Worm (Caenorhabditis elegans) whole organism, L2 larva: ENCODE data around the gene pho-12.

Experiments used
- aly-2 ChIP-seq: fragments of 150-350 bp; optimal IDR thresholded peaks from 2 replicates; lab custom pipeline; 2014; ENCODE audit warnings: missing biosample characterization, missing genetic modification characterization
- ama-1 ChIP-seq: fragments of 150-350 bp; optimal IDR thresholded peaks from 2 replicates; lab custom pipeline; 2018; ENCODE audit warnings: inconsistent platforms
- ceh-16 ChIP-seq: fragments of 150-350 bp; optimal IDR thresholded peaks from 2 replicates; lab custom pipeline; 2014; ENCODE audit warnings: missing biosample characterization, missing genetic modification characterization
- crh-2 ChIP-seq: sonication (generic microtip); optimal IDR thresholded peaks from 2 replicates; lab custom pipeline; 2017; ENCODE audit warnings: missing biosample characterization, missing genetic modification characterization
- egl-27 ChIP-seq: sonication (generic microtip); optimal IDR thresholded peaks from 3 replicates; lab custom pipeline; 2017; ENCODE audit warnings: missing biosample characterization, missing genetic modification reagents, missing genetic modification characterization
- elt-3 ChIP-seq: sonication (generic microtip); optimal IDR thresholded peaks from 2 replicates; lab custom pipeline; 2017; ENCODE audit warnings: missing biosample characterization, missing genetic modification characterization
- fos-1 ChIP-seq: fragments of 150-350 bp; optimal IDR thresholded peaks from 2 replicates; lab custom pipeline; 2014; ENCODE audit warnings: missing biosample characterization, missing genetic modification characterization
- lin-39 ChIP-seq: fragments of 150-350 bp; optimal IDR thresholded peaks from 2 replicates; lab custom pipeline; 2014; ENCODE audit warnings: missing biosample characterization, missing genetic modification reagents, missing genetic modification characterization
- mbf-1 ChIP-seq: sonication (generic microtip); optimal IDR thresholded peaks from 2 replicates; lab custom pipeline; 2017; ENCODE audit warnings: missing biosample characterization, missing genetic modification characterization
- mdl-1 ChIP-seq, 2 experiments: fragments of 150-350 bp in 1 of 2; sonication (generic microtip) in 1 of 2; optimal IDR thresholded peaks; 2 replicates each; lab custom pipeline; 2017; ENCODE audit warnings: missing biosample characterization in 2 of 2, missing genetic modification characterization in 2 of 2
- nhr-10 ChIP-seq: sonication (generic microtip); optimal IDR thresholded peaks from 2 replicates; lab custom pipeline; 2017; ENCODE audit warnings: missing biosample characterization, missing genetic modification characterization
- nhr-11 ChIP-seq: fragments of 150-350 bp; optimal IDR thresholded peaks from 2 replicates; lab custom pipeline; 2014; ENCODE audit warnings: missing biosample characterization, missing genetic modification characterization
- snpc-4 ChIP-seq: fragments of 150-350 bp; optimal IDR thresholded peaks from 2 replicates; lab custom pipeline; 2014; ENCODE audit warnings: missing biosample characterization, missing genetic modification characterization
- unc-39 ChIP-seq: fragments of 150-350 bp; optimal IDR thresholded peaks from 2 replicates; lab custom pipeline; 2014; ENCODE audit warnings: missing biosample characterization, missing genetic modification characterization

DNA sequence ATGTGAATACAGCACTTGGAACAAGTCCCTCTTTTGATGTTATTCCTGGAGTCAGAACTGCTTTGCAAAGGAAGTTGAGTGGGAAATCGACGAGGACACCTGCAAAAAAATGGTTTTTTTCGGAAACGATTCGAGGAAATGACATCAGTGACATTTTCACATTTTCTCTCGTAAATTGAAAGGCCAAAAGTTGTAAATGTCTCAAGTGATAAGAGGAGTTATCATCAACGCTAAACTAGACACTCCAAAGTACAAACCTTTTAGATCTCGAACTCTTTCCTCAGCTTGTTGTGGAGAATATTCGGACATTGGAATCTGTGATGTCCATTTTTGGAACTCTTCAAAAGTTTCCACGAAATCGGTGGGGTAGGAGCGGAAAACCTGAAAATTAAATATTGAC is 23.6 kb upstream of the pho-12 start:
- TF ChIP-seq unc-39 (tag; lab: Kevin White, UChicago) (no peak), fos-1 (tag; lab: Kevin White, UChicago) (peak; percentile 31), lin-39 (no peak), mdl-1 (tag; optimal IDR thresholded peaks at IDR 0.05; lab: Kevin White, UChicago) (no peak), nhr-11 (tag; lab: Kevin White, UChicago) (no peak), crh-2 (no peak), aly-2 (tag; lab: Kevin White, UChicago) (no peak), egl-27 (tag; lab: Kevin White, UChicago) (no peak), elt-3 (tag; lab: Kevin White, UChicago) (no peak), mbf-1 (tag; lab: Kevin White, UChicago) (no peak), nhr-10 (tag; lab: Kevin White, UChicago) (no peak), snpc-4 (no peak), ceh-16 (no peak), ama-1 (lab: Kevin White, UChicago) (no peak)
